Fruit fly (Drosophila melanogaster): ENCODE measurements around the gene Lamtor4.

Gene Lamtor4

dm6 chr3L:3885933-3886332, 10.8 kb upstream of the Lamtor4 start:
- TF ChIP-seq CG5204 (GFP tag; optimal IDR thresholded peaks at IDR 0.05) = no peak
- no peak for TF ChIP-seq CG33017 (tag; optimal IDR thresholded peaks at IDR 0.05)
- no peak for TF ChIP-seq Hr96 (GFP tag; optimal IDR thresholded peaks at IDR 0.05)
- TF ChIP-seq CG7101 (tag; optimal IDR thresholded peaks at IDR 0.05) = no peak
- no peak for TF ChIP-seq toe (GFP tag; optimal IDR thresholded peaks at IDR 0.05)
- no peak for TF ChIP-seq Clk (GFP tag; optimal IDR thresholded peaks at IDR 0.05)
- TF ChIP-seq pad (GFP tag; optimal IDR thresholded peaks at IDR 0.05) = no peak
- no peak for TF ChIP-seq CG11617 (GFP tag; optimal IDR thresholded peaks at IDR 0.05)
- TF ChIP-seq CG14711 (tag; optimal IDR thresholded peaks at IDR 0.05) = no peak

dm6 chr3L:3887392-3887791, 9.3 kb upstream of the Lamtor4 start:
- TF ChIP-seq toe (GFP tag; optimal IDR thresholded peaks at IDR 0.05) = no peak

- TF ChIP-seq CG1620 (GFP tag; optimal IDR thresholded peaks at IDR 0.05) (no peak), CG5204 (GFP tag; optimal IDR thresholded peaks at IDR 0.05) (no peak), tj (GFP tag; optimal IDR thresholded peaks at IDR 0.05) (no peak), ovo (GFP tag; optimal IDR thresholded peaks at IDR 0.05) (no peak), CG7045 (GFP tag; optimal IDR thresholded peaks at IDR 0.05) (no peak), pad (GFP tag; optimal IDR thresholded peaks at IDR 0.05) (no peak), Mnt (GFP tag; optimal IDR thresholded peaks at IDR 0.05) (no peak), kay (GFP tag; ENCODE audit: borderline replicate concordance) (no peak), CG11617 (GFP tag; optimal IDR thresholded peaks at IDR 0.05) (no peak), CG14711 (tag; optimal IDR thresholded peaks at IDR 0.05) (no peak), cic (GFP tag; optimal IDR thresholded peaks at IDR 0.05) (no peak)
Measured at dm6 chr3L:3890860-3891259, 5.8 kb upstream of the Lamtor4 start.

- peak; percentile 4 for TF ChIP-seq CG11617 (GFP tag; optimal IDR thresholded peaks at IDR 0.05)
- no peak for TF ChIP-seq ovo (GFP tag; optimal IDR thresholded peaks at IDR 0.05)
- TF ChIP-seq CG33017 (tag; optimal IDR thresholded peaks at IDR 0.05) = peak; percentile 63
- TF ChIP-seq kay (GFP tag; ENCODE audit: borderline replicate concordance) = peak; percentile 47
- peak; percentile 2 for TF ChIP-seq cic (GFP tag; optimal IDR thresholded peaks at IDR 0.05)
- no peak for TF ChIP-seq CG12768 (GFP tag; optimal IDR thresholded peaks at IDR 0.05)
- peak; percentile 58 for TF ChIP-seq CG5204 (GFP tag; optimal IDR thresholded peaks at IDR 0.05)
- TF ChIP-seq CG7101 (tag; optimal IDR thresholded peaks at IDR 0.05) = no peak
- TF ChIP-seq toe (GFP tag; optimal IDR thresholded peaks at IDR 0.05) = peak; percentile 32
Measured at dm6 chr3L:3892154-3892624, 4.5 kb upstream of the Lamtor4 start, which contains the start of gene Fie. Gene Fie, plus strand, starts transcription at chr3L:3892574.

dm6 chr3L:3894413-3894812, 2.3 kb upstream of the Lamtor4 start:
- TF ChIP-seq ovo (GFP tag; optimal IDR thresholded peaks at IDR 0.05) (no peak), Mnt (GFP tag; optimal IDR thresholded peaks at IDR 0.05) (no peak), CG12768 (GFP tag; optimal IDR thresholded peaks at IDR 0.05) (no peak), tj (GFP tag; optimal IDR thresholded peaks at IDR 0.05) (no peak), cic (GFP tag; optimal IDR thresholded peaks at IDR 0.05) (no peak), bab1 (GFP tag; optimal IDR thresholded peaks at IDR 0.05) (no peak), kay (GFP tag; ENCODE audit: borderline replicate concordance) (no peak), pad (GFP tag; optimal IDR thresholded peaks at IDR 0.05) (no peak), Hr96 (GFP tag; optimal IDR thresholded peaks at IDR 0.05) (no peak), CG7045 (GFP tag; optimal IDR thresholded peaks at IDR 0.05) (no peak), CG5204 (GFP tag; optimal IDR thresholded peaks at IDR 0.05) (no peak), CG33017 (tag; optimal IDR thresholded peaks at IDR 0.05) (no peak), Crg-1 (GFP tag; optimal IDR thresholded peaks at IDR 0.05) (no peak), CG7101 (tag; optimal IDR thresholded peaks at IDR 0.05) (no peak), cnc (optimal IDR thresholded peaks at IDR 0.05) (no peak), CG14711 (tag; optimal IDR thresholded peaks at IDR 0.05) (no peak), CG11617 (GFP tag; optimal IDR thresholded peaks at IDR 0.05) (no peak), toe (GFP tag; optimal IDR thresholded peaks at IDR 0.05) (no peak), CG1620 (GFP tag; optimal IDR thresholded peaks at IDR 0.05) (no peak)

- TF ChIP-seq CG7045 (GFP tag; optimal IDR thresholded peaks at IDR 0.05) (peak; percentile 58), pad (GFP tag; optimal IDR thresholded peaks at IDR 0.05) (peak; percentile 47), CG5204 (GFP tag; optimal IDR thresholded peaks at IDR 0.05) (peak; percentile 58), Clk (GFP tag; optimal IDR thresholded peaks at IDR 0.05) (no peak), CG1620 (GFP tag; optimal IDR thresholded peaks at IDR 0.05) (peak; percentile 82), CG14711 (tag; optimal IDR thresholded peaks at IDR 0.05) (peak; percentile 11), CG7101 (tag; optimal IDR thresholded peaks at IDR 0.05) (peak; percentile 73), CG11617 (GFP tag; optimal IDR thresholded peaks at IDR 0.05) (peak; percentile 61), Mnt (GFP tag; optimal IDR thresholded peaks at IDR 0.05) (peak; percentile 44), toe (GFP tag; optimal IDR thresholded peaks at IDR 0.05) (peak; percentile 49), Crg-1 (GFP tag; optimal IDR thresholded peaks at IDR 0.05) (peak; percentile 91), cic (GFP tag; optimal IDR thresholded peaks at IDR 0.05) (peak; percentile 48), CG33017 (tag; optimal IDR thresholded peaks at IDR 0.05) (peak; percentile 47), Hr96 (GFP tag; optimal IDR thresholded peaks at IDR 0.05) (peak; percentile 4), kay (GFP tag; ENCODE audit: borderline replicate concordance) (peak; percentile 84), ovo (GFP tag; optimal IDR thresholded peaks at IDR 0.05) (peak; percentile 84), CG12768 (GFP tag; optimal IDR thresholded peaks at IDR 0.05) (peak; percentile 44), cnc (optimal IDR thresholded peaks at IDR 0.05) (no peak), bab1 (GFP tag; optimal IDR thresholded peaks at IDR 0.05) (peak; percentile 9), tj (GFP tag; optimal IDR thresholded peaks at IDR 0.05) (peak; percentile 28)
Measured at dm6 chr3L:3898978-3899377, 2.3 kb downstream of the Lamtor4 start, which contains the start of gene Ccz1. Gene Ccz1, minus strand, starts transcription at chr3L:3899156.

Measured in whole organism, adult.